Fruit fly (Drosophila melanogaster): Measurements from ENCODE around the gene CG14005.

dm6 chr2L:5823704-5824103 is 21.9 kb upstream of the CG14005 start, which contains the start of gene TrissinR:
- TF ChIP-seq CG8478 (optimal IDR thresholded peaks at IDR 0.05) (no peak), Dll (optimal IDR thresholded peaks at IDR 0.05) (no peak), psq (optimal IDR thresholded peaks at IDR 0.05) (no peak), EcR (GFP tag; optimal IDR thresholded peaks at IDR 0.05) (no peak)
